Fruit fly (Drosophila melanogaster): ENCODE results near the gene CG18577.

The CG18577 gene

DNA sequence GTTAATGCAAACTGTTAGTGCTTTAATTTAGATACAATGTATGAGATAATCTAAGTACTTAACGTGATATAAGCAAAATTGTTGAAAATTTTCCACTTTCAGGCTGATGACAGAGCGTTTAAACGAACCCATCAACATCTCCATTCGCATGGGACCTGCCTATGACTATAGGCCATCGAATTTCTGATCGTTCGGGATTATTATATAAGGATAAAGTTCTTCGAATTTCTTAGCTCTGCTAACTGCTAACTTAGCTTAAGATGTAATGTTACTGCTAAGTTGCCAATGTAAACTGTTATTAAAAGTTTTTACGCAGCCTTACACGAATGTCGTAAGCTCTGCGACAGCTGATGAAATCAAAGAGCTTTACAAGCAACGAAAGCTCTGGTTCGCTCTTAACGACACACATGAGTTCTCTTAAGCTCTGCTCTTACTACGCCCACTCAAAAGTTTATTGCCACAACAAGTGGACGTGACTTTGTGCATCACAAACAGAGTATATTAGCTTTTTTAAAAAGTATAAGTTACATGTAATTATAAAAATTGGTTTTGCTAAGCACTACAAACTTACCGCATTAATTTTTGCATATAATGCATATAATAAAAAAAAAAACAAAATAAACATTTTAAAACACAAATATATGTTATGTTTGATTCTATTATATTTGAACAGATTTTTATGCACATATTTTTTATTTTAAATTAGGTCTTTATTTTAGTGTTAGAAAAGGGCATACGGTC is 926 bp downstream of the CG18577 start:
- TF ChIP-seq CG15336 (GFP tag; IDR thresholded peaks at IDR 0.05) = peak; percentile 99
- peak; percentile 99 for TF ChIP-seq topi (GFP tag; optimal IDR thresholded peaks at IDR 0.05)
- TF ChIP-seq Hr39 (GFP tag; optimal IDR thresholded peaks at IDR 0.05) = peak; percentile 92
- TF ChIP-seq OdsH (GFP tag; optimal IDR thresholded peaks at IDR 0.05) = peak; percentile 98
- peak; percentile 97 for TF ChIP-seq CG6808 (GFP tag; optimal IDR thresholded peaks at IDR 0.05)
- peak; percentile 97 for TF ChIP-seq CG16779 (tag; optimal IDR thresholded peaks at IDR 0.05)
- TF ChIP-seq Eip75B (GFP tag; optimal IDR thresholded peaks at IDR 0.05) = peak; percentile 97
- TF ChIP-seq achi (GFP tag; optimal IDR thresholded peaks at IDR 0.05) = peak; percentile 99
- TF ChIP-seq cyc (GFP tag; optimal IDR thresholded peaks at IDR 0.05) = peak; percentile 96
- peak; percentile 95 for TF ChIP-seq Sox102F (GFP tag; optimal IDR thresholded peaks at IDR 0.05)
- TF ChIP-seq CG11902 (GFP tag; optimal IDR thresholded peaks at IDR 0.05) = peak; percentile 96
- peak; percentile 99 for TF ChIP-seq svp (GFP tag)
- peak; percentile 90 for TF ChIP-seq dsx (GFP tag; optimal IDR thresholded peaks at IDR 0.05; ENCODE audit: poor library complexity, severe bottlenecking)
- TF ChIP-seq CG9139 (GFP tag; optimal IDR thresholded peaks at IDR 0.05) = peak; percentile 99
- TF ChIP-seq Hr38 (GFP tag; optimal IDR thresholded peaks at IDR 0.05) = no peak
- peak; percentile 95 for TF ChIP-seq CG31627 (GFP tag; optimal IDR thresholded peaks at IDR 0.05)
- TF ChIP-seq fd85E (GFP tag; optimal IDR thresholded peaks at IDR 0.05) = peak; percentile 79
- peak; percentile 96 for TF ChIP-seq net (GFP tag; optimal IDR thresholded peaks at IDR 0.05)
- TF ChIP-seq ss (GFP tag; optimal IDR thresholded peaks at IDR 0.05) = peak in 1 of 2 experiments; percentile 99
- TF ChIP-seq CG6792 (GFP tag; optimal IDR thresholded peaks at IDR 0.05) = peak; percentile 96
- peak; percentile 97 for TF ChIP-seq Met (GFP tag; optimal IDR thresholded peaks at IDR 0.05)
- TF ChIP-seq spab (GFP tag; optimal IDR thresholded peaks at IDR 0.05) = peak; percentile 98
- TF ChIP-seq CG8119 (GFP tag; IDR thresholded peaks at IDR 0.05) = peak; percentile 100
- TF ChIP-seq CG6276 (GFP tag; optimal IDR thresholded peaks at IDR 0.05) = peak; percentile 99
- peak; percentile 96 for TF ChIP-seq Smox (GFP tag; optimal IDR thresholded peaks at IDR 0.05)
- TF ChIP-seq CG1621 (tag; optimal IDR thresholded peaks at IDR 0.05) = peak; percentile 89
- TF ChIP-seq CG10669 (GFP tag; optimal IDR thresholded peaks at IDR 0.05) = peak; percentile 96
- peak; percentile 100 for TF ChIP-seq CG32006 (GFP tag; optimal IDR thresholded peaks at IDR 0.05)
- peak; percentile 97 for TF ChIP-seq lz (GFP tag; optimal IDR thresholded peaks at IDR 0.05)
- TF ChIP-seq Eip93F (GFP tag; optimal IDR thresholded peaks at IDR 0.05) = peak; percentile 85
- TF ChIP-seq CG34406 (GFP tag; optimal IDR thresholded peaks at IDR 0.05) = peak; percentile 99
- peak; percentile 97 for TF ChIP-seq CG6163 (GFP tag; IDR thresholded peaks at IDR 0.05)
- TF ChIP-seq Sox15 (GFP tag; optimal IDR thresholded peaks at IDR 0.05) = peak; percentile 95
- TF ChIP-seq CG8319 (GFP tag; optimal IDR thresholded peaks at IDR 0.05) = peak; percentile 94
- peak; percentile 95 for TF ChIP-seq CG11762 (GFP tag; optimal IDR thresholded peaks at IDR 0.05; ENCODE audit: insufficient read depth)
- peak; percentile 97 for TF ChIP-seq fd59A (GFP tag; optimal IDR thresholded peaks at IDR 0.05)
- TF ChIP-seq Eip78C (GFP tag) = peak; percentile 100
- TF ChIP-seq esn (GFP tag; optimal IDR thresholded peaks at IDR 0.05) = peak; percentile 99
- peak; percentile 80 for TF ChIP-seq vri (GFP tag; optimal IDR thresholded peaks at IDR 0.05)
- peak; percentile 100 for TF ChIP-seq Blimp-1 (GFP tag; optimal IDR thresholded peaks at IDR 0.05)
- TF ChIP-seq CG4318 (GFP tag; optimal IDR thresholded peaks at IDR 0.05) = peak; percentile 100
- peak; percentile 98 for TF ChIP-seq CG11294 (GFP tag; IDR thresholded peaks at IDR 0.05)
- peak; percentile 98 for TF ChIP-seq Lpt (GFP tag; optimal IDR thresholded peaks at IDR 0.05)
- peak; percentile 99 for TF ChIP-seq Gug (GFP tag; IDR thresholded peaks at IDR 0.05)
- TF ChIP-seq CG7368 (GFP tag; optimal IDR thresholded peaks at IDR 0.05) = peak; percentile 93
- TF ChIP-seq CG3032 (tag; optimal IDR thresholded peaks at IDR 0.05) = peak; percentile 95
- peak; percentile 97 for TF ChIP-seq dac (GFP tag; optimal IDR thresholded peaks at IDR 0.05)
- TF ChIP-seq Ets96B (tag; optimal IDR thresholded peaks at IDR 0.05) = peak; percentile 92
- peak; percentile 86 for TF ChIP-seq Ets21C (GFP tag; optimal IDR thresholded peaks at IDR 0.05)
- peak; percentile 98 for TF ChIP-seq CG6854 (GFP tag; optimal IDR thresholded peaks at IDR 0.05)

All from whole organism, prepupa.